Worm (Caenorhabditis elegans) whole organism, L4 larva: Measurements from ENCODE around the gene F11D11.6.

Experiments
- D1046.2 ChIP-seq: fragments of 200-800 bp; sonication (Bioruptor generic); IDR thresholded peaks from 2 replicates; pipeline ENCODE4 v1.3.6; 2022; ENCODE audit warnings: missing genetic modification characterization, missing compliant biosample characterization
- F37D6.2 ChIP-seq: sonication (generic microtip); optimal IDR thresholded peaks from 2 replicates; lab custom pipeline; 2016; ENCODE audit warnings: mild to moderate bottlenecking, missing genetic modification characterization, missing compliant biosample characterization
- T20F7.1 ChIP-seq: fragments of 200-800 bp; sonication (Bioruptor generic); optimal IDR thresholded peaks from 2 replicates; lab custom pipeline; 2018; ENCODE audit warnings: mild to moderate bottlenecking, missing genetic modification characterization, missing compliant biosample characterization
- T26A8.4 ChIP-seq: fragments of 200-800 bp; sonication (Bioruptor generic); IDR thresholded peaks from 2 replicates; pipeline ENCODE4 v1.3.6; 2022; ENCODE audit warnings: missing genetic modification characterization, missing compliant biosample characterization
- Y48G9A.11 ChIP-seq: fragments of 200-800 bp; sonication (Bioruptor generic); IDR thresholded peaks from 2 replicates; pipeline ENCODE4 v1.3.6; 2022; ENCODE audit warnings: missing genetic modification reagents, missing genetic modification characterization, missing compliant biosample characterization
- ZK546.5 ChIP-seq, 2 experiments: sonication (generic microtip); optimal IDR thresholded peaks; 2 replicates each; lab custom pipeline; 2017; ENCODE audit warnings: missing biosample characterization in 2 of 2, missing genetic modification characterization in 2 of 2
- aha-1 ChIP-seq: fragments of 150-350 bp; peaks from one replicate; lab custom pipeline; 2014; ENCODE audit warnings: missing biosample characterization, missing genetic modification characterization
- ama-1 ChIP-seq: fragments of 150-350 bp; optimal IDR thresholded peaks from 2 replicates; lab custom pipeline; 2014; ENCODE audit warnings: inconsistent platforms, mixed read lengths
- attf-4 ChIP-seq: sonication (generic microtip); optimal IDR thresholded peaks from 3 replicates; lab custom pipeline; 2017; ENCODE audit warnings: missing biosample characterization, missing genetic modification characterization
- ceh-28 ChIP-seq: fragments of 150-350 bp; optimal IDR thresholded peaks from 2 replicates; lab custom pipeline; 2014; ENCODE audit warnings: missing biosample characterization, missing genetic modification reagents, missing genetic modification characterization
- ceh-44 ChIP-seq: fragments of 200-800 bp; sonication (Bioruptor generic); IDR thresholded peaks from 2 replicates; pipeline ENCODE4 v1.3.6; 2022; ENCODE audit warnings: missing genetic modification reagents, missing genetic modification characterization, missing compliant biosample characterization
- ctbp-1 ChIP-seq: fragments of 200-800 bp; sonication (Bioruptor generic); IDR thresholded peaks from 2 replicates; pipeline ENCODE4 v1.3.6; 2022; ENCODE audit warnings: missing genetic modification reagents, missing genetic modification characterization, missing compliant biosample characterization
- daf-12 ChIP-seq: fragments of 150-350 bp; optimal IDR thresholded peaks from 2 replicates; lab custom pipeline; 2014; ENCODE audit warnings: missing biosample characterization, missing genetic modification reagents, missing genetic modification characterization
- daf-16 ChIP-seq, 3 experiments: sonication (generic microtip); optimal IDR thresholded peaks; 2 replicates each; lab custom pipeline; 2016 to 2017; ENCODE audit warnings: missing genetic modification characterization in 3 of 3, missing genetic modification reagents in 3 of 3, mild to moderate bottlenecking in 2 of 3, missing compliant biosample characterization in 2 of 3, missing biosample characterization in 1 of 3, moderate library complexity in 1 of 3
- daf-8 ChIP-seq: fragments of 200-800 bp; sonication (Bioruptor generic); IDR thresholded peaks from 2 replicates; pipeline ENCODE4 v1.3.6; 2022; ENCODE audit warnings: missing genetic modification characterization, missing compliant biosample characterization
- dmd-8 ChIP-seq: fragments of 200-800 bp; sonication (Bioruptor generic); IDR thresholded peaks from 2 replicates; pipeline ENCODE4 v1.3.6; 2022; ENCODE audit warnings: missing genetic modification characterization, missing compliant biosample characterization
- dmd-9 ChIP-seq: fragments of 200-800 bp; sonication (Bioruptor generic); IDR thresholded peaks from 2 replicates; pipeline ENCODE4 v1.3.6; 2022; ENCODE audit warnings: missing genetic modification reagents, missing genetic modification characterization, missing compliant biosample characterization
- dpl-1 ChIP-seq: fragments of 150-350 bp; optimal IDR thresholded peaks from 2 replicates; lab custom pipeline; 2014; ENCODE audit warnings: missing biosample characterization, missing genetic modification reagents, missing genetic modification characterization
- duxl-1 ChIP-seq: sonication (generic microtip); optimal IDR thresholded peaks from 2 replicates; lab custom pipeline; 2016; ENCODE audit warnings: mild to moderate bottlenecking, missing genetic modification characterization, moderate library complexity, missing compliant biosample characterization; ENCODE audit not compliant: poor library complexity
- dve-1 ChIP-seq: sonication (generic microtip); optimal IDR thresholded peaks from 2 replicates; lab custom pipeline; 2017; ENCODE audit warnings: antibody characterized with exemption, mild to moderate bottlenecking, missing genetic modification characterization, missing compliant biosample characterization; ENCODE audit not compliant: insufficient read depth
- egl-27 ChIP-seq: sonication (generic microtip); optimal IDR thresholded peaks from 3 replicates; lab custom pipeline; 2017; ENCODE audit warnings: missing biosample characterization, missing genetic modification reagents, missing genetic modification characterization
- fkh-10 ChIP-seq: fragments of 150-350 bp; optimal IDR thresholded peaks from 2 replicates; lab custom pipeline; 2014; ENCODE audit warnings: missing biosample characterization, missing genetic modification reagents, missing genetic modification characterization
- gei-8 ChIP-seq: fragments of 200-800 bp; sonication (Bioruptor generic); optimal IDR thresholded peaks from 2 replicates; lab custom pipeline; 2018; ENCODE audit warnings: mild to moderate bottlenecking, missing genetic modification characterization, missing compliant biosample characterization
- hif-1 ChIP-seq, 2 experiments: sonication (generic microtip); optimal IDR thresholded peaks; 2 replicates each; lab custom pipeline; 2016 to 2017; ENCODE audit warnings: missing compliant biosample characterization in 2 of 2, missing genetic modification characterization in 2 of 2, missing genetic modification reagents in 2 of 2, missing genotype in 2 of 2, mild to moderate bottlenecking in 1 of 2
- jun-1 ChIP-seq: fragments of 150-350 bp; optimal IDR thresholded peaks from 2 replicates; lab custom pipeline; 2014; ENCODE audit warnings: missing biosample characterization, missing genetic modification reagents, missing genetic modification characterization
- lim-7 ChIP-seq: fragments of 200-800 bp; sonication (Bioruptor generic); IDR thresholded peaks from 2 replicates; pipeline ENCODE4 v1.3.6; 2022; ENCODE audit warnings: missing genetic modification characterization, missing compliant biosample characterization
- lsy-2 ChIP-seq, 2 experiments: fragments of 150-350 bp in 1 of 2; sonication (generic microtip) in 1 of 2; optimal IDR thresholded peaks; 2 replicates each; lab custom pipeline; 2014 to 2017; ENCODE audit warnings: missing biosample characterization in 2 of 2, missing genetic modification characterization in 2 of 2
- madf-5 ChIP-seq, 2 experiments: fragments of 200-800 bp; sonication (Bioruptor generic); IDR thresholded peaks; 2 replicates each; pipeline ENCODE4 v1.3.6; 2022; ENCODE audit warnings: missing compliant biosample characterization in 2 of 2, missing genetic modification characterization in 2 of 2
- mdl-1 ChIP-seq, 2 experiments: fragments of 150-350 bp in 1 of 2; sonication (generic microtip) in 1 of 2; optimal IDR thresholded peaks; 2 replicates each; lab custom pipeline; 2014 to 2017; ENCODE audit warnings: missing biosample characterization in 2 of 2, missing genetic modification characterization in 2 of 2
- mep-1 ChIP-seq: fragments of 150-350 bp; sonication (generic microtip); optimal IDR thresholded peaks from 3 replicates; lab custom pipeline; 2014; ENCODE audit warnings: missing biosample characterization, missing genetic modification characterization
- mes-2 ChIP-seq: sonication (generic microtip); optimal IDR thresholded peaks from 2 replicates; lab custom pipeline; 2016; ENCODE audit warnings: missing genotype, mild to moderate bottlenecking, missing genetic modification characterization, missing compliant biosample characterization; ENCODE audit not compliant: poor library complexity, severe bottlenecking
- nhr-11 ChIP-seq: fragments of 150-350 bp; optimal IDR thresholded peaks from 2 replicates; lab custom pipeline; 2014; ENCODE audit warnings: missing biosample characterization, missing genetic modification characterization
- nhr-28 ChIP-seq: fragments of 150-350 bp; optimal IDR thresholded peaks from 2 replicates; lab custom pipeline; 2014; ENCODE audit warnings: missing biosample characterization, missing genetic modification characterization
- nhr-6 ChIP-seq: fragments of 150-350 bp; optimal IDR thresholded peaks from 2 replicates; lab custom pipeline; 2014; ENCODE audit warnings: missing biosample characterization, missing genetic modification characterization
- nhr-77 ChIP-seq: fragments of 150-350 bp; optimal IDR thresholded peaks from 2 replicates; lab custom pipeline; 2014; ENCODE audit warnings: missing biosample characterization, missing genetic modification characterization
- pha-4 ChIP-seq, 2 experiments: fragments of 150-350 bp in 1 of 2; fragments of 200-800 bp in 1 of 2; sonication (Bioruptor generic) in 1 of 2; IDR thresholded peaks in 1 of 2; optimal IDR thresholded peaks in 1 of 2; 2 replicates each; pipeline versions ENCODE4 v1.3.6 to Lab custom; 2014 to 2022; ENCODE audit warnings: missing genetic modification characterization in 2 of 2, missing genetic modification reagents in 2 of 2, missing biosample characterization in 1 of 2, missing compliant biosample characterization in 1 of 2
- rbr-2 ChIP-seq: sonication (generic microtip); optimal IDR thresholded peaks from 2 replicates; lab custom pipeline; 2016; ENCODE audit warnings: missing genotype, missing genetic modification characterization, missing compliant biosample characterization
- set-16 ChIP-seq: fragments of 200-800 bp; sonication (Bioruptor generic); IDR thresholded peaks from 2 replicates; pipeline ENCODE4 v1.3.6; 2022; ENCODE audit warnings: missing genetic modification reagents, missing genetic modification characterization, missing compliant biosample characterization
- snpc-4 ChIP-seq: fragments of 150-350 bp; optimal IDR thresholded peaks from 2 replicates; lab custom pipeline; 2014; ENCODE audit warnings: missing biosample characterization, missing genetic modification characterization
- unc-62 ChIP-seq, 3 experiments: fragments of 150-350 bp in 1 of 3; sonication (generic microtip); optimal IDR thresholded peaks in 2 of 3; peaks in 1 of 3; 1 replicate in 1 of 3; 2 replicates in 2 of 3; lab custom pipeline; 2014 to 2017; ENCODE audit warnings: missing biosample characterization in 3 of 3, missing genetic modification characterization in 3 of 3, missing genetic modification reagents in 3 of 3, missing genotype in 1 of 3

Gene F11D11.6

DNA sequence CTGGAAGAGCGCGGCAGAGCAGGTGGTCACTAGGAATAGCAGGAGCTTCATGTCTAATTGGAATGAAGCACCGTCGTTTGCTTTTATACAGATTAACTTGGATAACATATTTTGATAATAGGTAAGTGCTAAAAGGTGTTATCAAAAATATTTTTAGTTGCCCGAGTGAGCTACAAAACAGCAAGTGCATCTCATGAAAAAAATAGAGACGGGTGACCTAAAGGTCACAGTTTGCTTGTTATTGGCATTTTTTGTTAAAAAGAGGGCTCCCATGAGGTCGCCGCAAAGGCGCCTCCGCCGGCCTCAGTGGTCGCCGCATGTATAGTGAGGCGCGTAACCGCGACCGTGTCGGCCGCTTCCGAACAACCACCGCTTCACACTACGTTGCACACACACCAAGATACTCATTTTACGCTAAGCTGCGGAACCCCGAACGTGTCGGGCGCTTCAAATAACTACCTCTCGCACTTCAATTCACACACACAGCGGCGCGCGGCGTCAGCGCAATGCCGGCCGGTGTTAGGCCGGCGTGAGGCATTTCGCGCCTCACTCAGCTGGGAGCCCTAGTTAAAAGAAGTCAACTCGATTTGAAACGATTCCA lies 23.5 kb downstream of the F11D11.6 start, which contains the start of gene asp-19:
TSS of gene asp-19 (minus strand) at position 51 of the 601 bp plus-strand sequence.
- no peak for TF ChIP-seq egl-27 (tag; lab: Kevin White, UChicago)
- TF ChIP-seq set-16 (GFP tag; lab: Robert Waterston, UW): peak; percentile 62
- TF ChIP-seq, all 104 proteins: peak for 1

ce11 chrV:18725858-18726257 lies 27.1 kb downstream of the F11D11.6 start:
- no peak for TF ChIP-seq T26A8.4 (GFP tag; lab: Robert Waterston, UW)
- no peak for TF ChIP-seq jun-1 (tag; lab: Kevin White, UChicago)
- no peak for TF ChIP-seq mes-2 (tag; lab: Kevin White, UChicago)
- no peak for TF ChIP-seq dmd-8
- TF ChIP-seq, all 104 proteins: peak for 0

- TF ChIP-seq set-16 (GFP tag; lab: Robert Waterston, UW): peak; percentile 45; the same call in 1 of the 2 replicates
- TF ChIP-seq Y48G9A.11: 0 out of 2 replicates have a peak, but pooled peaks have one; percentile 22
- TF ChIP-seq dmd-9 (GFP tag; lab: Robert Waterston, UW): peak; percentile 68
- peak; percentile 90 for TF ChIP-seq D1046.2 (GFP tag; lab: Robert Waterston, UW)
These were observed 28.1 kb downstream of the F11D11.6 start for ce11 chrV:18724810-18725209.

- TF ChIP-seq lim-7 (GFP tag; lab: Robert Waterston, UW) (no peak), ctbp-1 (GFP tag; lab: Robert Waterston, UW) (no peak), unc-62 (GFP tag; optimal IDR thresholded peaks at IDR 0.05 in 1 of 2; lab: Kevin White, UChicago) (no peak), unc-62 (tag; optimal IDR thresholded peaks at IDR 0.05; lab: Kevin White, UChicago) (no peak), T20F7.1 (GFP tag; lab: Kevin White, UChicago) (no peak), ZK546.5 (tag; optimal IDR thresholded peaks at IDR 0.05; lab: Kevin White, UChicago) (peak in 1 of 2 experiments; percentile 4), ama-1 (no peak), hif-1 (tag; optimal IDR thresholded peaks at IDR 0.05; lab: Kevin White, UChicago) (no peak), daf-12 (no peak), ceh-28 (tag; lab: Kevin White, UChicago) (no peak), nhr-11 (tag; lab: Kevin White, UChicago) (no peak), aha-1 (tag; lab: Kevin White, UChicago) (peak; percentile 54)
These were observed 28.9 kb downstream of the F11D11.6 start for ce11 chrV:18724076-18724475.

DNA sequence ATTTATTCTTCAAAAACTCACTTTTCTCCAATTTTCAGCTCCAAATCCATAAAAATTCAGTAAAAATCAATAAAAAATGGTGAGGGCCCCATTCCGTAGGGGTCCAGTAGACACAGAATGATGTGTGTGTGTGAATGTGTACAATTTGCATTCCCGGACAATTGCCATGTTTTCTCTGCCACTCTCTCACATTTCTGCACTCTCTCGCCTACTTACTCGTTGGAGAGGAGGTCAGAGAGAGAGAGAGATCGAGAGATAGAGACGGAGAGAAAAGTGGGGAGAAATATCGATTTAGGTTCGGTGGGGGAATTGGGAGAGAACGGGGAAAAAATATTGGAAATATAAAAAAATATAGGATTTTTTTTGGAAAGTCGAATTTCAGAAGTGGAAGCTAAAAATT lies 29.3 kb downstream of the F11D11.6 start:
- TF ChIP-seq duxl-1 (tag; lab: Kevin White, UChicago): peak; percentile 99
- no peak for TF ChIP-seq egl-27 (tag; lab: Kevin White, UChicago)
- TF ChIP-seq hif-1 (tag; optimal IDR thresholded peaks at IDR 0.05; lab: Kevin White, UChicago): peak in 1 of 2 experiments; percentile 19
- TF ChIP-seq dpl-1 (GFP tag; lab: Kevin White, UChicago): peak; percentile 65
- TF ChIP-seq snpc-4 (tag; lab: Kevin White, UChicago): peak; percentile 47
- peak; percentile 24 for TF ChIP-seq attf-4
- peak; percentile 82 for TF ChIP-seq F37D6.2 (tag; lab: Kevin White, UChicago)
- peak; percentile 69 for TF ChIP-seq nhr-28 (tag; lab: Kevin White, UChicago)
- TF ChIP-seq dmd-9 (GFP tag; lab: Robert Waterston, UW): no peak
- peak; percentile 28 for TF ChIP-seq jun-1 (tag; lab: Kevin White, UChicago)
- no peak for TF ChIP-seq daf-8 (GFP tag; lab: Robert Waterston, UW)
- peak; percentile 72 for TF ChIP-seq nhr-77 (tag; lab: Kevin White, UChicago)
- TF ChIP-seq madf-5 (GFP tag; IDR thresholded peaks at IDR 0.05; lab: Robert Waterston, UW): no peak
- peak; percentile 57 to 87 for TF ChIP-seq lsy-2 (tag; optimal IDR thresholded peaks at IDR 0.05; lab: Kevin White, UChicago)
- peak; percentile 96 for TF ChIP-seq dve-1
- TF ChIP-seq fkh-10 (GFP tag; lab: Kevin White, UChicago): peak; percentile 33
- TF ChIP-seq daf-16 (GFP tag; optimal IDR thresholded peaks at IDR 0.05; lab: Kevin White, UChicago): no peak
- peak; percentile 89 for TF ChIP-seq daf-16 (tag; optimal IDR thresholded peaks at IDR 0.05; lab: Kevin White, UChicago)
- peak; percentile 81 for TF ChIP-seq ceh-28 (tag; lab: Kevin White, UChicago)
- no peak for TF ChIP-seq ceh-44 (GFP tag; lab: Robert Waterston, UW)
- peak; percentile 54 for TF ChIP-seq nhr-11 (tag; lab: Kevin White, UChicago)
- no peak for TF ChIP-seq pha-4 (GFP tag; IDR thresholded peaks at IDR 0.05; lab: Robert Waterston, UW)
- peak; percentile 79 for TF ChIP-seq pha-4 (tag; optimal IDR thresholded peaks at IDR 0.05; lab: Kevin White, UChicago)
- peak; percentile 86 for TF ChIP-seq rbr-2
- TF ChIP-seq gei-8 (GFP tag; lab: Kevin White, UChicago): no peak
- peak; percentile 30 to 36 for TF ChIP-seq mdl-1 (tag; optimal IDR thresholded peaks at IDR 0.05; lab: Kevin White, UChicago)
- TF ChIP-seq mep-1 (tag; lab: Kevin White, UChicago): peak; percentile 82
- peak; percentile 95 for TF ChIP-seq nhr-6
- peak; percentile 97 for TF ChIP-seq aha-1 (tag; lab: Kevin White, UChicago)
